Worm (Caenorhabditis elegans) whole organism, L4 larva: ENCODE results near the gene str-193.

Source experiments
- T26A8.4 ChIP-seq: fragments of 200-800 bp; sonication (Bioruptor generic); IDR thresholded peaks from 2 replicates; pipeline ENCODE4 v1.3.6; 2022; ENCODE audit warnings: missing genetic modification characterization, missing compliant biosample characterization
- ZK337.2 ChIP-seq: fragments of 200-800 bp; sonication (Bioruptor generic); IDR thresholded peaks from 2 replicates; pipeline ENCODE4 v1.3.6; 2022; ENCODE audit warnings: missing genetic modification reagents, missing genetic modification characterization, missing compliant biosample characterization
- ama-1 ChIP-seq: fragments of 150-350 bp; optimal IDR thresholded peaks from 2 replicates; lab custom pipeline; 2014; ENCODE audit warnings: inconsistent platforms, mixed read lengths
- ctbp-1 ChIP-seq: fragments of 200-800 bp; sonication (Bioruptor generic); IDR thresholded peaks from 2 replicates; pipeline ENCODE4 v1.3.6; 2022; ENCODE audit warnings: missing genetic modification reagents, missing genetic modification characterization, missing compliant biosample characterization
- dmd-8 ChIP-seq: fragments of 200-800 bp; sonication (Bioruptor generic); IDR thresholded peaks from 2 replicates; pipeline ENCODE4 v1.3.6; 2022; ENCODE audit warnings: missing genetic modification characterization, missing compliant biosample characterization
- dve-1 ChIP-seq: sonication (generic microtip); optimal IDR thresholded peaks from 2 replicates; lab custom pipeline; 2017; ENCODE audit warnings: antibody characterized with exemption, mild to moderate bottlenecking, missing genetic modification characterization, missing compliant biosample characterization; ENCODE audit not compliant: insufficient read depth
- egl-43 ChIP-seq: fragments of 200-800 bp; sonication (Bioruptor generic); IDR thresholded peaks from 2 replicates; pipeline ENCODE4 v1.3.6; 2022; ENCODE audit warnings: missing genetic modification reagents, missing genetic modification characterization, missing compliant biosample characterization
- fos-1 ChIP-seq: fragments of 150-350 bp; optimal IDR thresholded peaks from 2 replicates; lab custom pipeline; 2014; ENCODE audit warnings: missing biosample characterization, missing genetic modification characterization
- lim-7 ChIP-seq: fragments of 200-800 bp; sonication (Bioruptor generic); IDR thresholded peaks from 2 replicates; pipeline ENCODE4 v1.3.6; 2022; ENCODE audit warnings: missing genetic modification characterization, missing compliant biosample characterization
- lin-15B ChIP-seq: fragments of 150-350 bp; sonication (generic microtip); optimal IDR thresholded peaks from 3 replicates; lab custom pipeline; 2014; ENCODE audit warnings: missing biosample characterization, missing genetic modification characterization
- lin-29 ChIP-seq: fragments of 200-800 bp; sonication (Bioruptor generic); IDR thresholded peaks from 2 replicates; pipeline ENCODE4 v1.3.6; 2022; ENCODE audit warnings: missing genetic modification reagents, missing genetic modification characterization, missing compliant biosample characterization
- lin-38 ChIP-seq: fragments of 200-800 bp; sonication (Bioruptor generic); IDR thresholded peaks from 2 replicates; pipeline ENCODE4 v1.3.6; 2022; ENCODE audit warnings: missing genetic modification reagents, missing genetic modification characterization, missing compliant biosample characterization
- lin-39 ChIP-seq: fragments of 150-350 bp; optimal IDR thresholded peaks from 2 replicates; lab custom pipeline; 2014; ENCODE audit warnings: missing biosample characterization, missing genetic modification reagents, missing genetic modification characterization
- nhr-10 ChIP-seq: fragments of 150-350 bp; optimal IDR thresholded peaks from 2 replicates; lab custom pipeline; 2014; ENCODE audit warnings: missing biosample characterization, missing genetic modification characterization
- nhr-25 ChIP-seq: sonication (generic microtip); optimal IDR thresholded peaks from 2 replicates; lab custom pipeline; 2017; ENCODE audit warnings: missing genetic modification characterization, mild to moderate bottlenecking, missing compliant biosample characterization, antibody characterized with exemption, moderate library complexity, borderline replicate concordance; ENCODE audit not compliant: insufficient read depth
- nhr-42 ChIP-seq: fragments of 200-800 bp; sonication (Bioruptor generic); IDR thresholded peaks from 2 replicates; pipeline ENCODE4 v1.3.6; 2022; ENCODE audit warnings: missing genetic modification characterization, missing compliant biosample characterization
- saeg-2 ChIP-seq: fragments of 200-800 bp; sonication (Bioruptor generic); IDR thresholded peaks from 2 replicates; pipeline ENCODE4 v1.3.6; 2022; ENCODE audit warnings: missing genetic modification reagents, missing genetic modification characterization, missing compliant biosample characterization
- sdz-12 ChIP-seq: fragments of 200-800 bp; sonication (Bioruptor generic); optimal IDR thresholded peaks from 2 replicates; lab custom pipeline; 2018; ENCODE audit warnings: mild to moderate bottlenecking, missing genetic modification characterization, missing compliant biosample characterization
- skn-1 ChIP-seq: fragments of 150-350 bp; optimal IDR thresholded peaks from 2 replicates; lab custom pipeline; 2014; ENCODE audit warnings: missing biosample characterization, missing genetic modification characterization
- spr-1 ChIP-seq: sonication (generic microtip); optimal IDR thresholded peaks from 2 replicates; lab custom pipeline; 2016; ENCODE audit warnings: mild to moderate bottlenecking, missing genetic modification characterization, missing compliant biosample characterization
- spr-3 ChIP-seq: fragments of 200-800 bp; sonication (Bioruptor generic); optimal IDR thresholded peaks from 2 replicates; lab custom pipeline; 2018; ENCODE audit warnings: mild to moderate bottlenecking, missing genetic modification characterization, missing compliant biosample characterization
- tra-1 ChIP-seq: fragments of 200-800 bp; sonication (Bioruptor generic); IDR thresholded peaks from 2 replicates; pipeline ENCODE4 v1.3.6; 2022; ENCODE audit warnings: missing genetic modification reagents, missing genetic modification characterization, missing compliant biosample characterization
- unc-39 ChIP-seq: sonication (generic microtip); optimal IDR thresholded peaks from 2 replicates; lab custom pipeline; 2017; ENCODE audit warnings: missing biosample characterization, missing genetic modification characterization
- unc-62 ChIP-seq, 3 experiments: fragments of 150-350 bp in 1 of 3; sonication (generic microtip); optimal IDR thresholded peaks in 2 of 3; peaks in 1 of 3; 1 replicate in 1 of 3; 2 replicates in 2 of 3; lab custom pipeline; 2014 to 2017; ENCODE audit warnings: missing biosample characterization in 3 of 3, missing genetic modification characterization in 3 of 3, missing genetic modification reagents in 3 of 3, missing genotype in 1 of 3
- ztf-7 ChIP-seq: fragments of 150-350 bp; optimal IDR thresholded peaks from 2 replicates; lab custom pipeline; 2014; ENCODE audit warnings: missing biosample characterization, missing genetic modification characterization

str-193 gene

DNA sequence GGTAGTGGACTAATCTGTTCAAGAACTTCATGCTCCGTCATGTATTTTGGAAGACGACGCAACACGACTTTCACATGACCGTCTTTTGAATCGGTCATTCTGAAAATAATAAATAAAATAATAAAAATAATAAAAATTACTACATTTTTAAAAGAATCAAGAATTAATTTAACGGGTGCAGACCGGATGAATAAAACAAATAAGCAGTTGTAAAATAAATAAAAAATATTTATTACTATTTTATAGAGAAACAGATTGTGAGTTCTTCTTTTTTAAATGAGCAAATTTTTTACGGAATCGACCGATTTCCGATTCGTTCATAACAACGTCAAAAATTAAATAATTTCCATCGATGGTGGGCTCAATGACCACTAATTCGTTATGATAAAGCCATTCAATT, 44.0 kb downstream of the str-193 start, which contains the start of gene smg-4:
smg-4 (minus strand) TSS at position 101 of the 400 bp plus-strand sequence.
- TF ChIP-seq unc-39 = no peak
- no peak for TF ChIP-seq nhr-10
- TF ChIP-seq lin-15B (tag; lab: Kevin White, UChicago) = no peak
- no peak for TF ChIP-seq ZK337.2 (GFP tag; lab: Robert Waterston, UW)
- TF ChIP-seq dmd-8 (GFP tag; lab: Robert Waterston, UW) = no peak
- TF ChIP-seq tra-1 = no peak
- TF ChIP-seq, all 104 proteins: peak for 0

DNA sequence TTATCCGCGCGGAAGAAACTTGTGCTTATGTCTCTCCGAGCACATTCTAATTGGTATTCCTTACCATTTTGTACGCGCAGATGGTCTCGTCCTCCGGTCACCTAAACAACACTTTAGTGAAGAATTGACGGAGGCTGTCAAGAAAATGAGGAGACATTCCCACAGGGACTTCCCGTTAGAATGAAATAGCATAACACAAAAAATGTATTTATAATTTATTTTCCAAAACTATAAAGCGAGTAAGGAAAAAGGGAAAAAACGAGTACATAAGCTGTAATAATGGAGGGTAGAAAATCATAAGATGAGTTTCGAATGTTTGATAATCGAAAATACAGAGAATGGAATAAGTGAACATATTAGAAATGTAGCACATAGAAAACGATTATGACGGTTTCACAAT, 45.9 kb downstream of the str-193 start, which contains the start of gene F46B6.12:
F46B6.12 (minus strand) TSS at position 101 of the 400 bp plus-strand sequence.
- no peak for TF ChIP-seq dve-1
- TF ChIP-seq unc-62 (GFP tag; optimal IDR thresholded peaks at IDR 0.05 in 1 of 2; lab: Kevin White, UChicago) = peak in 1 of 2 experiments; percentile 38
- no peak for TF ChIP-seq unc-62 (tag; optimal IDR thresholded peaks at IDR 0.05; lab: Kevin White, UChicago)
- TF ChIP-seq, all 104 proteins: peak for 1

DNA sequence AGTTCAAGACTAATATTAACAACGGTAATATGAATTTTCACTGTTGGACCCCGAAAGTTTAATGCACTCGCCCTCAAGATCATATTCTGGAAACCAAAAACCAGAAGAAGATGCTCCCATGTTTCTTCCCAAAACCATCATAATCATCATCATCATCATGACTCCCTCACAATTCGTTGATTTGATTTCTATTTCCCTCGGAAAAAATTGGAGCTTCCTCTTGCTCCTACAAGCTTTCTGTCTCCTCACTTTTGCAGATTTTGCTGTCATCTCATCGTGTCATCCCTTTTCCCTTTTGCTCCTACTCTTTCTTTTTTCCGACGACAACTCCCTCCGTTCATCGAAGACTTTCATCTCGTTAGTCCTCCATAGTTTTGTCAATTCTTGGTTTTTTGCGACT, 49.7 kb downstream of the str-193 start, which contains the start of gene F46B6.2:
F46B6.2 (plus strand) TSS at position 316 of the 400 bp plus-strand sequence.
- 0 out of 2 replicates have a peak, but pooled peaks have one; percentile 40 for TF ChIP-seq ctbp-1 (GFP tag; lab: Robert Waterston, UW)
- TF ChIP-seq sdz-12 (GFP tag; lab: Kevin White, UChicago) = no peak

DNA sequence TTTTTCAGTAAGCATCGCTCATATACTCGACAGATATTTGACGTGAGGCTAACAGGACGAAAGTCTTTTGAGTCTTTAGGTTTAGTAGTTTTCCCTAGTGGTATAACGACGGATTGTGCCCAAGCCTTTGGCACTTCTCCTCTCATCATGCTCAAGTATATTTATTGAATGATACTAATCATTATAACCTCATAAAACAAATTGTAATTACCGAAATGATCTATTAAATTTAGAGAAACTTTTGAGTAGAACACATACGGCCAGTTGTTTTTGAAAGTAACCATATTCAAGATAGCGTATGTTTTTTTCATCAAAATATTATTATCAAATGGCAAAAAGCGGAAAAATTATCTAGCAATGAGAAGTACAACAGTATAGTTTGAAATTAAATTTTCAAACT, 50.3 kb downstream of the str-193 start:
- no peak for TF ChIP-seq T26A8.4 (GFP tag; lab: Robert Waterston, UW)
- no peak for TF ChIP-seq fos-1 (tag; lab: Kevin White, UChicago)
- no peak for TF ChIP-seq nhr-25 (tag; lab: Kevin White, UChicago)
- TF ChIP-seq nhr-42 (GFP tag; lab: Robert Waterston, UW) = no peak
- TF ChIP-seq lim-7 (GFP tag; lab: Robert Waterston, UW) = no peak
- TF ChIP-seq lin-38 = no peak
- no peak for TF ChIP-seq lin-39 (tag; lab: Kevin White, UChicago)
- no peak for TF ChIP-seq unc-39
- no peak for TF ChIP-seq ama-1 (lab: Kevin White, UChicago)
- TF ChIP-seq skn-1 (tag; lab: Kevin White, UChicago) = no peak
- no peak for TF ChIP-seq spr-1 (tag; lab: Kevin White, UChicago)
- no peak for TF ChIP-seq egl-43
- TF ChIP-seq lin-29 = no peak
- no peak for TF ChIP-seq saeg-2 (GFP tag; lab: Robert Waterston, UW)
- no peak for TF ChIP-seq spr-3
- no peak for TF ChIP-seq ztf-7
